Worm (Caenorhabditis elegans): ENCODE results near the gene nspb-1.

ce11 chrIV:6639880-6640279 is 49.0 kb upstream of the nspb-1 start, which contains the start of gene C01B10.6:
- TF ChIP-seq nhr-12 (tag; optimal IDR thresholded peaks at IDR 0.05) (no peak), ztf-1 (GFP tag; conservative IDR thresholded peaks at IDR 0.05) (no peak), egl-27 (tag; optimal IDR thresholded peaks at IDR 0.05) (no peak), nhr-25 (tag; optimal IDR thresholded peaks at IDR 0.05) (no peak), F13H6.1 (tag; optimal IDR thresholded peaks at IDR 0.05) (no peak), skn-1 (tag; optimal IDR thresholded peaks at IDR 0.05) (no peak), unc-62 (GFP tag; optimal IDR thresholded peaks at IDR 0.05) (no peak), zag-1 (tag; optimal IDR thresholded peaks at IDR 0.05) (no peak), lsy-2 (tag; optimal IDR thresholded peaks at IDR 0.05) (no peak)

Data from whole organism, L2 larva.